Fruit fly (Drosophila melanogaster) whole organism, embryonic: ENCODE measurements around the gene kat80.

Experiments
- Ada2b ChIP-seq: fragments of 200-800 bp; sonication (Bioruptor generic); IDR thresholded peaks from 2 replicates; pipeline ENCODE4 v1.3.6; 2022; ENCODE audit warnings: missing biosample characterization, missing genetic modification characterization
- CG10654 ChIP-seq: fragments of 200-800 bp; sonication (Bioruptor generic); optimal IDR thresholded peaks from 2 replicates; lab custom pipeline; 2016; ENCODE audit warnings: missing biosample characterization, missing genetic modification characterization
- CG11398 ChIP-seq: fragments of 200-800 bp; sonication (Bioruptor generic); optimal IDR thresholded peaks from 2 replicates; lab custom pipeline; 2016; ENCODE audit warnings: missing biosample characterization, missing genetic modification characterization
- CG13894 ChIP-seq: fragments of 200-800 bp; sonication (Bioruptor generic); optimal IDR thresholded peaks from 3 replicates; lab custom pipeline; 2018; ENCODE audit warnings: missing biosample characterization, mild to moderate bottlenecking, missing genetic modification characterization, moderate library complexity
- CG14050 ChIP-seq: fragments of 200-800 bp; sonication (Bioruptor generic); IDR thresholded peaks from 3 replicates; pipeline ENCODE4 v1.3.6; 2022; ENCODE audit warnings: missing biosample characterization, missing genetic modification characterization
- CG2120 ChIP-seq: fragments of 200-800 bp; sonication (Bioruptor generic); optimal IDR thresholded peaks from 3 replicates; lab custom pipeline; 2016; ENCODE audit warnings: missing biosample characterization, missing genetic modification characterization
- CG2712 ChIP-seq: fragments of 200-800 bp; optimal IDR thresholded peaks from 3 replicates; lab custom pipeline; 2019; ENCODE audit warnings: missing biosample characterization, mild to moderate bottlenecking, missing genetic modification characterization, moderate library complexity
- CG34224 ChIP-seq: fragments of 200-800 bp; sonication (Bioruptor generic); IDR thresholded peaks from 3 replicates; pipeline ENCODE4 v1.3.6; 2022; ENCODE audit warnings: missing biosample characterization, missing genetic modification characterization; ENCODE audit not compliant: partially characterized antibody
- CG7745 ChIP-seq: fragments of 200-800 bp; sonication (Bioruptor generic); optimal IDR thresholded peaks from 2 replicates; lab custom pipeline; 2018; ENCODE audit warnings: missing biosample characterization, mild to moderate bottlenecking, missing genetic modification characterization, moderate library complexity
- Camta ChIP-seq: fragments of 200-800 bp; sonication (Bioruptor generic); optimal IDR thresholded peaks from 2 replicates; lab custom pipeline; 2016; ENCODE audit warnings: missing biosample characterization, missing genetic modification characterization
- D ChIP-seq, 2 experiments: fragments of 200-800 bp in 1 of 2; fragments of >200 bp in 1 of 2; sonication (Bioruptor generic) in 1 of 2; optimal IDR thresholded peaks; 2 replicates in 1 of 2; 3 replicates in 1 of 2; lab custom pipeline; 2017; ENCODE audit warnings: mild to moderate bottlenecking in 1 of 2, missing biosample characterization in 1 of 2, missing genetic modification characterization in 1 of 2, missing genetic modification reagents in 1 of 2
- Dbx ChIP-seq: fragments of 200-800 bp; sonication (Bioruptor generic); IDR thresholded peaks from 3 replicates; pipeline ENCODE4 v1.3.6; 2022; ENCODE audit warnings: missing biosample characterization, missing genetic modification characterization
- Dip3 ChIP-seq: fragments of 200-800 bp; sonication (Bioruptor generic); optimal IDR thresholded peaks from 3 replicates; lab custom pipeline; 2016; ENCODE audit warnings: missing biosample characterization, missing genetic modification characterization
- Doc3 ChIP-seq: fragments of 200-800 bp; sonication (Bioruptor generic); IDR thresholded peaks from 3 replicates; pipeline ENCODE4 v1.3.6; 2022; ENCODE audit warnings: missing biosample characterization, missing genetic modification characterization; ENCODE audit not compliant: partially characterized antibody
- Eip74EF ChIP-seq, 2 experiments: fragments of 200-800 bp in 1 of 2; fragments of >200 bp in 1 of 2; sonication (Bioruptor generic) in 1 of 2; optimal IDR thresholded peaks; 2 replicates each; lab custom pipeline; 2017 to 2019; ENCODE audit warnings: missing biosample characterization in 2 of 2, missing genetic modification characterization in 2 of 2, mild to moderate bottlenecking in 1 of 2, moderate library complexity in 1 of 2
- Ets97D ChIP-seq: fragments of 200-800 bp; sonication (Bioruptor generic); optimal IDR thresholded peaks from 3 replicates; lab custom pipeline; 2016; ENCODE audit warnings: missing biosample characterization, missing genetic modification characterization
- Hr3 ChIP-seq: fragments of 200-800 bp; sonication (Bioruptor generic); optimal IDR thresholded peaks from 3 replicates; lab custom pipeline; 2016; ENCODE audit warnings: missing biosample characterization, missing genetic modification characterization
- Hr51 ChIP-seq, 2 experiments: fragments of 200-800 bp; sonication (Bioruptor generic); optimal IDR thresholded peaks; 2 replicates in 1 of 2; 3 replicates in 1 of 2; lab custom pipeline; 2016 to 2018; ENCODE audit warnings: missing biosample characterization in 2 of 2, missing genetic modification characterization in 2 of 2, mild to moderate bottlenecking in 1 of 2, moderate library complexity in 1 of 2
- MBD-R2 ChIP-seq: fragments of 200-800 bp; sonication (Bioruptor generic); IDR thresholded peaks from 2 replicates; pipeline ENCODE4 v1.3.6; 2022; ENCODE audit warnings: missing biosample characterization, missing genetic modification characterization
- Max ChIP-seq: fragments of 200-800 bp; sonication (Bioruptor generic); optimal IDR thresholded peaks from 2 replicates; lab custom pipeline; 2016; ENCODE audit warnings: missing biosample characterization, mild to moderate bottlenecking, missing genetic modification characterization
- Mrtf ChIP-seq: fragments of 200-800 bp; sonication (Bioruptor generic); IDR thresholded peaks from 3 replicates; pipeline ENCODE4 v1.3.6; 2022; ENCODE audit warnings: missing biosample characterization, missing genetic modification characterization
- Sin3A ChIP-seq: fragments of >200 bp; optimal IDR thresholded peaks from 2 replicates; lab custom pipeline; 2018
- TFAM ChIP-seq: fragments of 200-800 bp; sonication (Bioruptor generic); optimal IDR thresholded peaks from 2 replicates; lab custom pipeline; 2017; ENCODE audit warnings: missing biosample characterization, missing genetic modification characterization, inconsistent platforms
- Xrp1 ChIP-seq: fragments of 200-800 bp; sonication (Bioruptor generic); IDR thresholded peaks from 2 replicates; pipeline ENCODE4 v1.3.6; 2022; ENCODE audit warnings: missing biosample characterization, missing genetic modification characterization
- amos ChIP-seq: fragments of 200-800 bp; sonication (Bioruptor generic); IDR thresholded peaks from 2 replicates; pipeline ENCODE4 v1.3.6; 2022; ENCODE audit warnings: missing biosample characterization, missing genetic modification characterization; ENCODE audit not compliant: partially characterized antibody
- bigmax ChIP-seq: fragments of 200-800 bp; sonication (Bioruptor generic); optimal IDR thresholded peaks from 2 replicates; lab custom pipeline; 2018; ENCODE audit warnings: missing biosample characterization, mild to moderate bottlenecking, missing genetic modification characterization
- chif ChIP-seq, 2 experiments: fragments of 200-800 bp; sonication (Bioruptor generic); optimal IDR thresholded peaks; 3 replicates each; lab custom pipeline; 2016; ENCODE audit warnings: missing biosample characterization in 2 of 2, missing genetic modification characterization in 2 of 2
- chn ChIP-seq: fragments of 200-800 bp; sonication (Bioruptor generic); optimal IDR thresholded peaks from 2 replicates; lab custom pipeline; 2016; ENCODE audit warnings: missing biosample characterization, missing genetic modification characterization
- crp ChIP-seq, 2 experiments: fragments of 200-800 bp; sonication (Bioruptor generic); optimal IDR thresholded peaks; 2 replicates in 1 of 2; 3 replicates in 1 of 2; lab custom pipeline; 2017; ENCODE audit warnings: missing biosample characterization in 2 of 2, missing genetic modification characterization in 2 of 2, mild to moderate bottlenecking in 1 of 2, moderate library complexity in 1 of 2
- fd3F ChIP-seq: fragments of 200-800 bp; sonication (Bioruptor generic); optimal IDR thresholded peaks from 2 replicates; lab custom pipeline; 2018; ENCODE audit warnings: missing biosample characterization, mild to moderate bottlenecking, missing genetic modification characterization, moderate library complexity
- fd64A ChIP-seq: fragments of 200-800 bp; sonication (Bioruptor generic); optimal IDR thresholded peaks from 3 replicates; lab custom pipeline; 2018; ENCODE audit warnings: missing biosample characterization, mild to moderate bottlenecking, missing genetic modification characterization
- gce ChIP-seq: fragments of 200-800 bp; sonication (Bioruptor generic); IDR thresholded peaks from 3 replicates; pipeline ENCODE4 v1.3.6; 2022; ENCODE audit warnings: missing biosample characterization, missing genetic modification characterization
- gcm ChIP-seq: fragments of 200-800 bp; sonication (Bioruptor generic); optimal IDR thresholded peaks from 2 replicates; lab custom pipeline; 2019; ENCODE audit warnings: missing biosample characterization, mild to moderate bottlenecking, missing genetic modification characterization, moderate library complexity
- gem ChIP-seq: fragments of 200-800 bp; sonication (Bioruptor generic); optimal IDR thresholded peaks from 2 replicates; lab custom pipeline; 2019; ENCODE audit warnings: missing biosample characterization, mild to moderate bottlenecking, missing genetic modification characterization, moderate library complexity
- ken ChIP-seq: fragments of 200-800 bp; sonication (Bioruptor generic); IDR thresholded peaks from 3 replicates; pipeline ENCODE4 v1.3.6; 2022; ENCODE audit warnings: missing biosample characterization, missing genetic modification characterization
- klu ChIP-seq: fragments of 200-800 bp; sonication (Bioruptor generic); IDR thresholded peaks from 2 replicates; pipeline ENCODE4 v1.3.6; 2022; ENCODE audit warnings: missing biosample characterization, missing genetic modification characterization
- lola ChIP-seq, 3 experiments: fragments of >200 bp in 2 of 3; fragments of 200-800 bp in 1 of 3; sonication (Bioruptor generic) in 1 of 3; optimal IDR thresholded peaks; 2 replicates each; lab custom pipeline; 2017 to 2019; ENCODE audit warnings: missing biosample characterization in 3 of 3, missing genetic modification characterization in 3 of 3, mild to moderate bottlenecking in 1 of 3, moderate library complexity in 1 of 3
- nau ChIP-seq: fragments of 200-800 bp; sonication (Bioruptor generic); optimal IDR thresholded peaks from 3 replicates; lab custom pipeline; 2017; ENCODE audit warnings: missing biosample characterization, mild to moderate bottlenecking, missing genetic modification characterization, missing genetic modification reagents
- nerfin-1 ChIP-seq: fragments of 200-800 bp; sonication (Bioruptor generic); optimal IDR thresholded peaks from 3 replicates; lab custom pipeline; 2019; ENCODE audit warnings: missing biosample characterization, mild to moderate bottlenecking, missing genetic modification characterization, moderate library complexity
- prd ChIP-seq, 3 experiments: fragments of >200 bp in 2 of 3; fragments of 200-800 bp in 1 of 3; sonication (Bioruptor generic) in 1 of 3; optimal IDR thresholded peaks in 2 of 3; IDR thresholded peaks in 1 of 3; 2 replicates in 2 of 3; 3 replicates in 1 of 3; pipeline versions ENCODE4 v1.3.6 to Lab custom; 2017 to 2022; ENCODE audit warnings: missing biosample characterization in 1 of 3, missing genetic modification characterization in 1 of 3
- sd ChIP-seq: fragments of 200-800 bp; sonication (Bioruptor generic); optimal IDR thresholded peaks from 3 replicates; lab custom pipeline; 2018; ENCODE audit warnings: missing biosample characterization, mild to moderate bottlenecking, missing genetic modification characterization, moderate library complexity
- seq ChIP-seq: fragments of 200-800 bp; sonication (Bioruptor generic); IDR thresholded peaks from 2 replicates; pipeline ENCODE4 v1.3.6; 2022; ENCODE audit warnings: missing biosample characterization, missing genetic modification characterization
- sob ChIP-seq: fragments of 200-800 bp; sonication (Bioruptor generic); IDR thresholded peaks from 2 replicates; pipeline ENCODE4 v1.3.6; 2022; ENCODE audit warnings: missing biosample characterization, missing genetic modification characterization
- sr ChIP-seq: fragments of 200-800 bp; sonication (Bioruptor generic); IDR thresholded peaks from 3 replicates; pipeline ENCODE4 v1.3.6; 2022; ENCODE audit warnings: missing biosample characterization, missing genetic modification characterization
- tll ChIP-seq, 2 experiments: fragments of 200-800 bp in 1 of 2; fragments of >200 bp in 1 of 2; sonication (Bioruptor generic) in 1 of 2; optimal IDR thresholded peaks; 2 replicates each; lab custom pipeline; 2017 to 2019; ENCODE audit warnings: missing biosample characterization in 2 of 2, missing genetic modification characterization in 2 of 2, mild to moderate bottlenecking in 1 of 2, moderate library complexity in 1 of 2
- trem ChIP-seq: fragments of 200-800 bp; optimal IDR thresholded peaks from 3 replicates; lab custom pipeline; 2019; ENCODE audit warnings: missing biosample characterization, mild to moderate bottlenecking, missing genetic modification characterization, moderate library complexity
- zen ChIP-seq: fragments of 200-800 bp; sonication (Bioruptor generic); optimal IDR thresholded peaks from 3 replicates; lab custom pipeline; 2018; ENCODE audit warnings: missing biosample characterization, mild to moderate bottlenecking, missing genetic modification characterization, moderate library complexity
- zfh2 ChIP-seq: fragments of 200-800 bp; sonication (Bioruptor generic); optimal IDR thresholded peaks from 2 replicates; lab custom pipeline; 2016; ENCODE audit warnings: missing biosample characterization, missing genetic modification characterization

kat80 gene

dm6 chrX:16288492-16288964, 12.5 kb upstream of the kat80 start, which contains the start of the genes CG32576 and caz (continued):
- TF ChIP-seq chn (no peak), ken (GFP tag; lab: Robert Waterston, UW) (0 out of 3 replicates have a peak, but pooled peaks have one; percentile 34), Ada2b (GFP tag; lab: Robert Waterston, UW) (no peak), TFAM (no peak), Ets97D (GFP tag; lab: Kevin White, UChicago) (peak; percentile 29), bigmax (GFP tag; lab: Kevin White, UChicago) (no peak), prd (optimal IDR thresholded peaks at IDR 0.05; lab: Kevin White, UChicago) (no peak), prd (GFP tag; IDR thresholded peaks at IDR 0.05; lab: Robert Waterston, UW) (peak; percentile 42; the same call in 1 of the 3 replicates), klu (GFP tag; lab: Robert Waterston, UW) (no peak), Doc3 (peak; percentile 66; the same call in 2 of the 3 replicates), Mrtf (GFP tag; lab: Robert Waterston, UW) (no peak), D (optimal IDR thresholded peaks at IDR 0.05; lab: Kevin White, UChicago) (no peak), D (GFP tag; optimal IDR thresholded peaks at IDR 0.05; lab: Kevin White, UChicago) (peak; percentile 23), CG2120 (GFP tag; lab: Kevin White, UChicago) (peak; percentile 57), seq (GFP tag; lab: Robert Waterston, UW) (no peak), Dip3 (GFP tag; lab: Kevin White, UChicago) (peak; percentile 7), zfh2 (GFP tag; lab: Kevin White, UChicago) (peak; percentile 12), Hr3 (peak; percentile 37), Eip74EF (GFP tag; optimal IDR thresholded peaks at IDR 0.05; lab: Kevin White, UChicago) (no peak), sr (GFP tag; lab: Robert Waterston, UW) (no peak), CG10654 (GFP tag; lab: Kevin White, UChicago) (peak; percentile 6), lola (GFP tag; optimal IDR thresholded peaks at IDR 0.05; lab: Kevin White, UChicago) (peak in 1 of 3 experiments; percentile 1), CG14050 (GFP tag; lab: Robert Waterston, UW) (no peak), MBD-R2 (GFP tag; lab: Robert Waterston, UW) (peak; percentile 73), CG11398 (GFP tag; lab: Kevin White, UChicago) (no peak), CG13894 (tag; lab: Kevin White, UChicago) (no peak), crp (GFP tag; optimal IDR thresholded peaks at IDR 0.05; lab: Kevin White, UChicago) (peak; percentile 2 to 88), Sin3A (peak; percentile 65), nau (GFP tag; lab: Kevin White, UChicago) (no peak), trem (tag; lab: Kevin White, UChicago) (peak; percentile 60), sd (tag; lab: Kevin White, UChicago) (peak; percentile 81), Xrp1 (GFP tag; lab: Robert Waterston, UW) (peak; percentile 36; the same call in 1 of the 2 replicates), gcm (GFP tag; lab: Kevin White, UChicago) (no peak), Max (GFP tag; lab: Kevin White, UChicago) (peak; percentile 49), gce (GFP tag; lab: Robert Waterston, UW) (no peak), chif (GFP tag; optimal IDR thresholded peaks at IDR 0.05; lab: Kevin White, UChicago) (peak in 1 of 2 experiments; percentile 16), nerfin-1 (tag; lab: Kevin White, UChicago) (peak; percentile 35), Dbx (GFP tag; lab: Robert Waterston, UW) (no peak; the same call in 2 of the 3 replicates), amos (peak; percentile 64), sob (peak; percentile 39; the same call in 1 of the 2 replicates), fd64A (GFP tag; lab: Kevin White, UChicago) (no peak), CG2712 (tag; lab: Kevin White, UChicago) (peak; percentile 47), CG7745 (tag; lab: Kevin White, UChicago) (no peak), tll (GFP tag; optimal IDR thresholded peaks at IDR 0.05; lab: Kevin White, UChicago) (peak in 1 of 2 experiments; percentile 11), Camta (GFP tag; lab: Kevin White, UChicago) (no peak), fd3F (GFP tag; lab: Kevin White, UChicago) (peak; percentile 13), Hr51 (GFP tag; optimal IDR thresholded peaks at IDR 0.05; lab: Kevin White, UChicago) (peak in 1 of 2 experiments; percentile 19), gem (tag; lab: Kevin White, UChicago) (peak; percentile 57), CG34224 (peak; percentile 60), zen (tag; lab: Kevin White, UChicago) (peak; percentile 73)
